Worm (Caenorhabditis elegans) whole organism, L2 larva: ENCODE results near the gene gcy-21.
"Not testable (repeated sequence)": the region's sequence is repeated elsewhere in the genome, so short reads cannot be mapped to it uniquely, and the experiment has no call there.

Experiments used
- C34F6.9 ChIP-seq: fragments of 150-350 bp; optimal IDR thresholded peaks from 2 replicates; lab custom pipeline; 2014; ENCODE audit warnings: missing biosample characterization, missing genetic modification characterization
- F13H6.1 ChIP-seq: sonication (generic microtip); optimal IDR thresholded peaks from 2 replicates; lab custom pipeline; 2016; ENCODE audit warnings: missing genetic modification characterization, missing compliant biosample characterization
- R02D3.7 ChIP-seq: fragments of 150-350 bp; optimal IDR thresholded peaks from 2 replicates; lab custom pipeline; 2014; ENCODE audit warnings: missing biosample characterization, missing genetic modification characterization
- Y55F3AM.14 ChIP-seq: fragments of 200-800 bp; sonication (Bioruptor generic); optimal IDR thresholded peaks from 2 replicates; lab custom pipeline; 2018; ENCODE audit warnings: mild to moderate bottlenecking, missing genetic modification characterization, missing compliant biosample characterization
- ZK546.5 ChIP-seq: sonication (generic microtip); optimal IDR thresholded peaks from 2 replicates; lab custom pipeline; 2017; ENCODE audit warnings: missing biosample characterization, missing genetic modification characterization
- alr-1 ChIP-seq: fragments of 150-350 bp; optimal IDR thresholded peaks from 2 replicates; lab custom pipeline; 2014; ENCODE audit warnings: missing biosample characterization, missing genetic modification characterization
- aly-2 ChIP-seq: fragments of 150-350 bp; optimal IDR thresholded peaks from 2 replicates; lab custom pipeline; 2014; ENCODE audit warnings: missing biosample characterization, missing genetic modification characterization
- ama-1 ChIP-seq: fragments of 150-350 bp; optimal IDR thresholded peaks from 2 replicates; lab custom pipeline; 2018; ENCODE audit warnings: inconsistent platforms
- blmp-1 ChIP-seq: sonication (generic microtip); optimal IDR thresholded peaks from 2 replicates; lab custom pipeline; 2017; ENCODE audit warnings: missing genetic modification characterization, mild to moderate bottlenecking, missing compliant biosample characterization, antibody characterized with exemption, moderate library complexity; ENCODE audit not compliant: insufficient read depth
- ceh-16 ChIP-seq: fragments of 150-350 bp; optimal IDR thresholded peaks from 2 replicates; lab custom pipeline; 2014; ENCODE audit warnings: missing biosample characterization, missing genetic modification characterization
- crh-2 ChIP-seq: sonication (generic microtip); optimal IDR thresholded peaks from 2 replicates; lab custom pipeline; 2017; ENCODE audit warnings: missing biosample characterization, missing genetic modification characterization
- dmd-4 ChIP-seq: sonication (generic microtip); optimal IDR thresholded peaks from 2 replicates; lab custom pipeline; 2017; ENCODE audit warnings: missing biosample characterization, missing genetic modification characterization
- elt-1 ChIP-seq: fragments of 150-350 bp; optimal IDR thresholded peaks from 2 replicates; lab custom pipeline; 2014; ENCODE audit warnings: missing biosample characterization, missing genetic modification characterization
- elt-3 ChIP-seq: sonication (generic microtip); optimal IDR thresholded peaks from 2 replicates; lab custom pipeline; 2017; ENCODE audit warnings: missing biosample characterization, missing genetic modification characterization
- fos-1 ChIP-seq: fragments of 150-350 bp; optimal IDR thresholded peaks from 2 replicates; lab custom pipeline; 2014; ENCODE audit warnings: missing biosample characterization, missing genetic modification characterization
- gmeb-1 ChIP-seq: fragments of 150-350 bp; optimal IDR thresholded peaks from 2 replicates; lab custom pipeline; 2014; ENCODE audit warnings: missing biosample characterization, missing genetic modification characterization
- lin-11 ChIP-seq: fragments of 150-350 bp; sonication (generic microtip); optimal IDR thresholded peaks from 2 replicates; lab custom pipeline; 2014; ENCODE audit warnings: missing biosample characterization, missing genetic modification characterization, inconsistent platforms, mixed read lengths
- lin-39 ChIP-seq: fragments of 150-350 bp; optimal IDR thresholded peaks from 2 replicates; lab custom pipeline; 2014; ENCODE audit warnings: missing biosample characterization, missing genetic modification reagents, missing genetic modification characterization
- mab-5 ChIP-seq: fragments of 150-350 bp; optimal IDR thresholded peaks from 2 replicates; lab custom pipeline; 2014; ENCODE audit warnings: missing biosample characterization, missing genetic modification characterization
- mbf-1 ChIP-seq: sonication (generic microtip); optimal IDR thresholded peaks from 2 replicates; lab custom pipeline; 2017; ENCODE audit warnings: missing biosample characterization, missing genetic modification characterization
- mdl-1 ChIP-seq, 2 experiments: fragments of 150-350 bp in 1 of 2; sonication (generic microtip) in 1 of 2; optimal IDR thresholded peaks; 2 replicates each; lab custom pipeline; 2017; ENCODE audit warnings: missing biosample characterization in 2 of 2, missing genetic modification characterization in 2 of 2
- nhr-10 ChIP-seq: sonication (generic microtip); optimal IDR thresholded peaks from 2 replicates; lab custom pipeline; 2017; ENCODE audit warnings: missing biosample characterization, missing genetic modification characterization
- nhr-11 ChIP-seq: fragments of 150-350 bp; optimal IDR thresholded peaks from 2 replicates; lab custom pipeline; 2014; ENCODE audit warnings: missing biosample characterization, missing genetic modification characterization
- nhr-12 ChIP-seq: fragments of 150-350 bp; optimal IDR thresholded peaks from 2 replicates; lab custom pipeline; 2014; ENCODE audit warnings: missing biosample characterization, missing genetic modification characterization
- nhr-129 ChIP-seq: fragments of 150-350 bp; optimal IDR thresholded peaks from 2 replicates; lab custom pipeline; 2014; ENCODE audit warnings: missing biosample characterization, missing genetic modification characterization
- nhr-21 ChIP-seq: fragments of 150-350 bp; optimal IDR thresholded peaks from 2 replicates; lab custom pipeline; 2014; ENCODE audit warnings: missing biosample characterization, missing genetic modification characterization
- nhr-23 ChIP-seq: fragments of 150-350 bp; optimal IDR thresholded peaks from 2 replicates; lab custom pipeline; 2014; ENCODE audit warnings: missing biosample characterization, missing genetic modification reagents, missing genetic modification characterization
- nhr-237 ChIP-seq: fragments of 150-350 bp; optimal IDR thresholded peaks from 2 replicates; lab custom pipeline; 2014; ENCODE audit warnings: missing biosample characterization, missing genetic modification characterization
- nhr-25 ChIP-seq: fragments of 150-350 bp; sonication (generic microtip); optimal IDR thresholded peaks from 3 replicates; lab custom pipeline; 2014; ENCODE audit warnings: missing biosample characterization, missing genetic modification characterization
- nhr-6 ChIP-seq: fragments of 150-350 bp; optimal IDR thresholded peaks from 2 replicates; lab custom pipeline; 2014; ENCODE audit warnings: missing biosample characterization, missing genetic modification characterization
- nhr-77 ChIP-seq: fragments of 150-350 bp; optimal IDR thresholded peaks from 2 replicates; lab custom pipeline; 2014; ENCODE audit warnings: missing biosample characterization, missing genetic modification characterization
- peb-1 ChIP-seq: fragments of 150-350 bp; optimal IDR thresholded peaks from 2 replicates; lab custom pipeline; 2014; ENCODE audit warnings: missing biosample characterization, missing genetic modification characterization
- sem-4 ChIP-seq: fragments of 150-350 bp; optimal IDR thresholded peaks from 2 replicates; lab custom pipeline; 2014; ENCODE audit warnings: missing biosample characterization, missing genetic modification reagents, missing genetic modification characterization
- skn-1 ChIP-seq: sonication (generic microtip); optimal IDR thresholded peaks from 2 replicates; lab custom pipeline; 2017; ENCODE audit warnings: missing biosample characterization, missing genetic modification characterization
- snpc-4 ChIP-seq: fragments of 150-350 bp; optimal IDR thresholded peaks from 2 replicates; lab custom pipeline; 2014; ENCODE audit warnings: missing biosample characterization, missing genetic modification characterization
- unc-55 ChIP-seq: fragments of 150-350 bp; sonication (generic microtip); optimal IDR thresholded peaks from 3 replicates; lab custom pipeline; 2014; ENCODE audit warnings: missing biosample characterization, missing genetic modification reagents, missing genetic modification characterization
- ztf-1 ChIP-seq: fragments of 200-800 bp; sonication (Bioruptor generic); conservative IDR thresholded peaks from 2 replicates; pipeline ENCODE4 v1.3.6; 2022; ENCODE audit warnings: missing genetic modification characterization, missing compliant biosample characterization
- ztf-11 ChIP-seq: sonication (generic microtip); optimal IDR thresholded peaks from 2 replicates; lab custom pipeline; 2017; ENCODE audit warnings: missing biosample characterization, missing genetic modification characterization
- ztf-4 ChIP-seq: fragments of 150-350 bp; optimal IDR thresholded peaks from 2 replicates; lab custom pipeline; 2014; ENCODE audit warnings: missing biosample characterization, missing genetic modification characterization

Gene gcy-21

ce11 chrII:2631169-2631568 is 28.3 kb upstream of the gcy-21 start, which contains the start of gene D2062.1:
Gene D2062.1 (plus strand): TSS chrII:2631469.
- TF ChIP-seq Y55F3AM.14 (no peak), nhr-21 (tag; lab: Kevin White, UChicago) (no peak), ama-1 (lab: Kevin White, UChicago) (no peak), mbf-1 (tag; lab: Kevin White, UChicago) (no peak), gmeb-1 (tag; lab: Kevin White, UChicago) (no peak), elt-1 (tag; lab: Kevin White, UChicago) (no peak), ztf-1 (no peak), aly-2 (tag; lab: Kevin White, UChicago) (no peak), ztf-4 (tag; lab: Kevin White, UChicago) (no peak), blmp-1 (tag; lab: Kevin White, UChicago) (no peak), ZK546.5 (tag; lab: Kevin White, UChicago) (no peak), fos-1 (tag; lab: Kevin White, UChicago) (no peak), nhr-11 (tag; lab: Kevin White, UChicago) (no peak), nhr-12 (no peak), nhr-129 (tag; lab: Kevin White, UChicago) (no peak), nhr-25 (tag; lab: Kevin White, UChicago) (no peak), lin-11 (tag; lab: Kevin White, UChicago) (no peak), mab-5 (tag; lab: Kevin White, UChicago) (no peak), nhr-77 (tag; lab: Kevin White, UChicago) (no peak), R02D3.7 (tag; lab: Kevin White, UChicago) (no peak)

ce11 chrII:2637359-2637758 is 22.1 kb upstream of the gcy-21 start, which contains the start of gene F22E5.21:
Gene F22E5.21 (minus strand): TSS chrII:2637459.
- TF ChIP-seq elt-3 (tag; lab: Kevin White, UChicago) (no peak), lin-39 (no peak), ztf-4 (tag; lab: Kevin White, UChicago) (no peak), peb-1 (tag; lab: Kevin White, UChicago) (no peak), nhr-11 (tag; lab: Kevin White, UChicago) (no peak), nhr-23 (tag; lab: Kevin White, UChicago) (no peak), sem-4 (no peak), alr-1 (tag; lab: Kevin White, UChicago) (no peak), mdl-1 (tag; optimal IDR thresholded peaks at IDR 0.05; lab: Kevin White, UChicago) (no peak), ceh-16 (tag; lab: Kevin White, UChicago) (no peak), ztf-11 (tag; lab: Kevin White, UChicago) (no peak), aly-2 (tag; lab: Kevin White, UChicago) (no peak)
- TF ChIP-seq, all 48 proteins: peak for 0

- TF ChIP-seq ztf-1 (no peak), unc-55 (GFP tag; lab: Kevin White, UChicago) (peak; percentile 61), C34F6.9 (tag; lab: Kevin White, UChicago) (peak; percentile 26), gmeb-1 (tag; lab: Kevin White, UChicago) (peak; percentile 91), elt-3 (tag; lab: Kevin White, UChicago) (no peak)
Observed at ce11 chrII:2638062-2638461, 21.4 kb upstream of the gcy-21 start, which contains the start of gene F22E5.9. Gene F22E5.9 (plus strand): TSS chrII:2638388.

ce11 chrII:2639401-2640088 is 19.9 kb upstream of the gcy-21 start, which contains the start of gene F22E5.8:
Gene F22E5.8 (plus strand): TSS chrII:2640038.
- TF ChIP-seq lin-39; ama-1 (lab: Kevin White, UChicago); nhr-6 (tag; lab: Kevin White, UChicago): not testable (repeated sequence)

- TF ChIP-seq skn-1 (no peak), mbf-1 (tag; lab: Kevin White, UChicago) (no peak), lin-39 (no peak), snpc-4 (tag; lab: Kevin White, UChicago) (no peak), ceh-16 (tag; lab: Kevin White, UChicago) (no peak), nhr-10 (no peak), F13H6.1 (tag; lab: Kevin White, UChicago) (no peak), aly-2 (tag; lab: Kevin White, UChicago) (no peak), nhr-23 (tag; lab: Kevin White, UChicago) (no peak), R02D3.7 (tag; lab: Kevin White, UChicago) (no peak), nhr-129 (tag; lab: Kevin White, UChicago) (no peak), dmd-4 (tag; lab: Kevin White, UChicago) (no peak), nhr-237 (no peak), nhr-21 (tag; lab: Kevin White, UChicago) (no peak), crh-2 (tag; lab: Kevin White, UChicago) (no peak)
Observed at ce11 chrII:2640982-2641381, 18.5 kb upstream of the gcy-21 start, which contains the start of gene F22E5.23. Gene F22E5.23 (plus strand): TSS chrII:2641282.
